Worm (Caenorhabditis elegans) whole organism, midembryonic: ENCODE results near the gene K01B6.3.

Experiments
- flt-1 ChIP-seq: fragments of 200-800 bp; sonication (Bioruptor generic); IDR thresholded peaks from 2 replicates; pipeline ENCODE4 v1.3.6; 2022; ENCODE audit warnings: missing genetic modification characterization, missing compliant biosample characterization
- ref-1 ChIP-seq: fragments of 200-800 bp; sonication (Bioruptor generic); conservative IDR thresholded peaks from 2 replicates; pipeline ENCODE4 v1.3.6; 2022; ENCODE audit warnings: missing genetic modification reagents, missing genetic modification characterization, missing compliant biosample characterization
- ztf-29 ChIP-seq: fragments of 200-800 bp; sonication (Bioruptor generic); IDR thresholded peaks from 2 replicates; pipeline ENCODE4 v1.3.6; 2022; ENCODE audit warnings: missing genetic modification reagents, missing genetic modification characterization, missing compliant biosample characterization

ce11 chrIII:9297345-9297744 is 2.7 kb upstream of the K01B6.3 start, which contains the start of gene K01B6.4:
- TF ChIP-seq flt-1 (GFP tag; lab: Robert Waterston, UW) (no peak), ref-1 (GFP tag; lab: Robert Waterston, UW) (no peak), ztf-29 (GFP tag; lab: Robert Waterston, UW) (no peak)
